Worm (Caenorhabditis elegans) whole organism, midembryonic: ENCODE measurements around the gene Y39D8A.1.

ENCODE experiments used
- T22C8.4 ChIP-seq: fragments of 200-800 bp; sonication (Bioruptor generic); IDR thresholded peaks from 2 replicates; pipeline ENCODE4 v1.3.6; 2022; ENCODE audit warnings: missing genetic modification characterization, missing compliant biosample characterization
- cog-1 ChIP-seq: sonication (generic microtip); optimal IDR thresholded peaks from 2 replicates; lab custom pipeline; 2016; ENCODE audit warnings: missing genetic modification characterization, missing compliant biosample characterization
- flt-1 ChIP-seq: fragments of 200-800 bp; sonication (Bioruptor generic); IDR thresholded peaks from 2 replicates; pipeline ENCODE4 v1.3.6; 2022; ENCODE audit warnings: missing genetic modification characterization, missing compliant biosample characterization
- klf-2 ChIP-seq: fragments of 200-800 bp; sonication (Bioruptor generic); conservative IDR thresholded peaks from 2 replicates; pipeline ENCODE4 v1.3.6; 2022; ENCODE audit warnings: missing genetic modification reagents, missing genetic modification characterization, missing compliant biosample characterization
- med-1 ChIP-seq: sonication (generic microtip); optimal IDR thresholded peaks from 2 replicates; lab custom pipeline; 2017; ENCODE audit warnings: missing genetic modification characterization, mild to moderate bottlenecking, missing compliant biosample characterization, antibody characterized with exemption, missing genetic modification reagents; ENCODE audit not compliant: insufficient read depth
- ref-1 ChIP-seq: fragments of 200-800 bp; sonication (Bioruptor generic); conservative IDR thresholded peaks from 2 replicates; pipeline ENCODE4 v1.3.6; 2022; ENCODE audit warnings: missing genetic modification reagents, missing genetic modification characterization, missing compliant biosample characterization
- tab-1 ChIP-seq: fragments of 200-800 bp; sonication (Bioruptor generic); IDR thresholded peaks from 2 replicates; pipeline ENCODE4 v1.3.6; 2022; ENCODE audit warnings: missing genetic modification characterization, missing compliant biosample characterization
- ztf-23 ChIP-seq: fragments of 200-800 bp; sonication (Bioruptor generic); IDR thresholded peaks from 2 replicates; pipeline ENCODE4 v1.3.6; 2022; ENCODE audit warnings: missing genetic modification reagents, missing genetic modification characterization, missing compliant biosample characterization
- ztf-29 ChIP-seq: fragments of 200-800 bp; sonication (Bioruptor generic); IDR thresholded peaks from 2 replicates; pipeline ENCODE4 v1.3.6; 2022; ENCODE audit warnings: missing genetic modification reagents, missing genetic modification characterization, missing compliant biosample characterization

Y39D8A.1 gene

ce11 chrV:392199-392678, 26.3 kb upstream of the Y39D8A.1 start, which contains the start of gene nhr-254:
Gene nhr-254, plus strand, starts transcription at chrV:392628.
- no peak for TF ChIP-seq T22C8.4 (GFP tag; lab: Robert Waterston, UW)
- no peak for TF ChIP-seq flt-1 (GFP tag; lab: Robert Waterston, UW)
- TF ChIP-seq med-1 = no peak
- no peak for TF ChIP-seq ztf-23 (GFP tag; lab: Robert Waterston, UW)
- no peak for TF ChIP-seq tab-1 (GFP tag; lab: Robert Waterston, UW)

ce11 chrV:396309-396708, 22.2 kb upstream of the Y39D8A.1 start, which contains the start of gene nhr-253:
Gene nhr-253, plus strand, starts transcription at chrV:396593.
- TF ChIP-seq med-1 = no peak
- no peak for TF ChIP-seq cog-1 (tag; lab: Kevin White, UChicago)
- TF ChIP-seq tab-1 (GFP tag; lab: Robert Waterston, UW) = no peak
- TF ChIP-seq T22C8.4 (GFP tag; lab: Robert Waterston, UW) = no peak
- no peak for TF ChIP-seq klf-2
- TF ChIP-seq ztf-29 (GFP tag; lab: Robert Waterston, UW) = no peak
- TF ChIP-seq flt-1 (GFP tag; lab: Robert Waterston, UW) = no peak
- TF ChIP-seq ref-1 (GFP tag; lab: Robert Waterston, UW) = no peak
- no peak for TF ChIP-seq ztf-23 (GFP tag; lab: Robert Waterston, UW)

ce11 chrV:399721-400120, 18.8 kb upstream of the Y39D8A.1 start, which contains the start of gene scl-27:
Gene scl-27, plus strand, starts transcription at chrV:400021.
- TF ChIP-seq ref-1 (GFP tag; lab: Robert Waterston, UW) (no peak), med-1 (no peak), cog-1 (tag; lab: Kevin White, UChicago) (no peak), T22C8.4 (GFP tag; lab: Robert Waterston, UW) (no peak), tab-1 (GFP tag; lab: Robert Waterston, UW) (no peak), flt-1 (GFP tag; lab: Robert Waterston, UW) (no peak), ztf-29 (GFP tag; lab: Robert Waterston, UW) (no peak), klf-2 (no peak)

ce11 chrV:403028-403427, 15.5 kb upstream of the Y39D8A.1 start, which contains the start of gene srh-62:
Gene srh-62, minus strand, starts transcription at chrV:403128.
- TF ChIP-seq ztf-23 (GFP tag; lab: Robert Waterston, UW) (no peak), ztf-29 (GFP tag; lab: Robert Waterston, UW) (no peak), tab-1 (GFP tag; lab: Robert Waterston, UW) (no peak), klf-2 (no peak), T22C8.4 (GFP tag; lab: Robert Waterston, UW) (no peak), ref-1 (GFP tag; lab: Robert Waterston, UW) (no peak)

ce11 chrV:404210-404669, 14.3 kb upstream of the Y39D8A.1 start, which contains the start of gene nhr-252:
Gene nhr-252, plus strand, starts transcription at chrV:404619.
- TF ChIP-seq ztf-23 (GFP tag; lab: Robert Waterston, UW) (no peak), T22C8.4 (GFP tag; lab: Robert Waterston, UW) (no peak)

- TF ChIP-seq ref-1 (GFP tag; lab: Robert Waterston, UW) (no peak), T22C8.4 (GFP tag; lab: Robert Waterston, UW) (no peak), med-1 (no peak), klf-2 (no peak), tab-1 (GFP tag; lab: Robert Waterston, UW) (no peak), ztf-29 (GFP tag; lab: Robert Waterston, UW) (no peak), cog-1 (tag; lab: Kevin White, UChicago) (no peak), ztf-23 (GFP tag; lab: Robert Waterston, UW) (no peak), flt-1 (GFP tag; lab: Robert Waterston, UW) (no peak)
Measured at ce11 chrV:412820-413219, 5.7 kb upstream of the Y39D8A.1 start.

ce11 chrV:414630-415029, 3.9 kb upstream of the Y39D8A.1 start, which contains the start of gene dod-19:
Gene dod-19, minus strand, starts transcription at chrV:414759.
- no peak for TF ChIP-seq T22C8.4 (GFP tag; lab: Robert Waterston, UW)
- TF ChIP-seq med-1 = no peak
- TF ChIP-seq ztf-29 (GFP tag; lab: Robert Waterston, UW) = no peak
- no peak for TF ChIP-seq flt-1 (GFP tag; lab: Robert Waterston, UW)

ce11 chrV:415072-415471, 3.5 kb upstream of the Y39D8A.1 start:
- no peak for TF ChIP-seq tab-1 (GFP tag; lab: Robert Waterston, UW)

- no peak for TF ChIP-seq ref-1 (GFP tag; lab: Robert Waterston, UW)
- TF ChIP-seq ztf-29 (GFP tag; lab: Robert Waterston, UW) = no peak
- TF ChIP-seq klf-2 = no peak
- no peak for TF ChIP-seq flt-1 (GFP tag; lab: Robert Waterston, UW)
- no peak for TF ChIP-seq T22C8.4 (GFP tag; lab: Robert Waterston, UW)
- TF ChIP-seq cog-1 (tag; lab: Kevin White, UChicago) = no peak
- TF ChIP-seq ztf-23 (GFP tag; lab: Robert Waterston, UW) = no peak
- no peak for TF ChIP-seq med-1
- TF ChIP-seq tab-1 (GFP tag; lab: Robert Waterston, UW) = no peak
Measured at ce11 chrV:417656-418353, 727 bp upstream of the Y39D8A.1 start, which contains the start of gene irg-8. Gene irg-8, minus strand, starts transcription at chrV:417706.

- TF ChIP-seq med-1 (no peak), flt-1 (GFP tag; lab: Robert Waterston, UW) (no peak), T22C8.4 (GFP tag; lab: Robert Waterston, UW) (no peak), ztf-23 (GFP tag; lab: Robert Waterston, UW) (no peak), ztf-29 (GFP tag; lab: Robert Waterston, UW) (no peak), klf-2 (no peak), cog-1 (tag; lab: Kevin White, UChicago) (no peak)
Measured at ce11 chrV:422133-422532, 3.6 kb downstream of the Y39D8A.1 start, which contains the start of gene dod-20. Gene dod-20, plus strand, starts transcription at chrV:422433.
